Fruit fly (Drosophila melanogaster) whole organism, wandering third instar larva: ENCODE measurements around the gene chas.
A peak's percentile ranks its signal among the peaks of the same experiment; 100 is the strongest.

ENCODE experiments used
- Abd-B ChIP-seq: fragments of >200 bp; optimal IDR thresholded peaks from 2 replicates; lab custom pipeline; 2017; ENCODE audit warnings: missing biosample characterization, missing genetic modification characterization
- CG32264 ChIP-seq: fragments of 200-800 bp; sonication (Bioruptor generic); optimal IDR thresholded peaks from 2 replicates; lab custom pipeline; 2016; ENCODE audit warnings: missing biosample characterization, missing genetic modification characterization
- CG9705 ChIP-seq: fragments of 200-800 bp; sonication (Bioruptor generic); optimal IDR thresholded peaks from 2 replicates; lab custom pipeline; 2018; ENCODE audit warnings: missing biosample characterization, mild to moderate bottlenecking, missing genetic modification characterization
- CrebA ChIP-seq: fragments of 200-800 bp; sonication (Bioruptor generic); optimal IDR thresholded peaks from 2 replicates; lab custom pipeline; 2016; ENCODE audit warnings: missing biosample characterization, mild to moderate bottlenecking, missing genetic modification characterization, borderline replicate concordance
- Dfd ChIP-seq: fragments of >200 bp; optimal IDR thresholded peaks from 2 replicates; lab custom pipeline; 2017; ENCODE audit warnings: missing biosample characterization, missing genetic modification characterization
- Dif ChIP-seq: fragments of 200-275, 200-300 bp; sonication (Bioruptor generic); optimal IDR thresholded peaks from 2 replicates; lab custom pipeline; 2018; ENCODE audit warnings: missing biosample characterization, missing genetic modification characterization; ENCODE audit not compliant: partially characterized antibody
- GATAd ChIP-seq: sonication (Bioruptor generic); optimal IDR thresholded peaks from 2 replicates; lab custom pipeline; 2016; ENCODE audit warnings: missing biosample characterization, missing genetic modification characterization
- HLH106 ChIP-seq: fragments of 200-800 bp; optimal IDR thresholded peaks from 3 replicates; lab custom pipeline; 2019; ENCODE audit warnings: missing biosample characterization, mild to moderate bottlenecking, missing genetic modification characterization, moderate library complexity
- Hnf4 ChIP-seq: fragments of 200-800 bp; sonication (Bioruptor generic); optimal IDR thresholded peaks from 2 replicates; lab custom pipeline; 2016; ENCODE audit warnings: missing biosample characterization, mild to moderate bottlenecking, missing genetic modification characterization
- Hr78 ChIP-seq: fragments of >200 bp; optimal IDR thresholded peaks from 2 replicates; lab custom pipeline; 2017; ENCODE audit warnings: missing biosample characterization, missing genetic modification characterization
- Hr83 ChIP-seq: fragments of 200-300 bp; sonication (Bioruptor generic); optimal IDR thresholded peaks from 2 replicates; lab custom pipeline; 2016; ENCODE audit warnings: missing biosample characterization, mild to moderate bottlenecking, missing genetic modification characterization, moderate library complexity; ENCODE audit not compliant: poor library complexity, severe bottlenecking
- Jra ChIP-seq: sonication (Bioruptor generic); optimal IDR thresholded peaks from 2 replicates; lab custom pipeline; 2016; ENCODE audit warnings: missing biosample characterization, missing genetic modification characterization
- Mio ChIP-seq: sonication (Bioruptor generic); optimal IDR thresholded peaks from 2 replicates; lab custom pipeline; 2016; ENCODE audit warnings: missing biosample characterization, missing genetic modification characterization
- Myc ChIP-seq: fragments of >200 bp; optimal IDR thresholded peaks from 2 replicates; lab custom pipeline; 2017
- N ChIP-seq: fragments of >200 bp; optimal IDR thresholded peaks from 2 replicates; lab custom pipeline; 2018; ENCODE audit warnings: missing biosample characterization, missing external identifiers, missing genetic modification characterization
- Rel ChIP-seq, 2 experiments: fragments of 200-800 bp; sonication (Bioruptor generic) in 1 of 2; optimal IDR thresholded peaks; 2 replicates in 1 of 2; 3 replicates in 1 of 2; lab custom pipeline; 2016 to 2019; ENCODE audit warnings: mild to moderate bottlenecking in 2 of 2, missing biosample characterization in 2 of 2, missing genetic modification characterization in 2 of 2, moderate library complexity in 1 of 2
- Vsx2 ChIP-seq: fragments of 200-300, 225-300 bp; sonication (Bioruptor generic); optimal IDR thresholded peaks from 2 replicates; lab custom pipeline; 2018; ENCODE audit warnings: missing biosample characterization, missing genetic modification characterization; ENCODE audit not compliant: partially characterized antibody
- brk ChIP-seq: fragments of 200-800 bp; sonication (Bioruptor generic); optimal IDR thresholded peaks from 2 replicates; lab custom pipeline; 2016; ENCODE audit warnings: missing biosample characterization, mild to moderate bottlenecking, missing genetic modification characterization
- dl ChIP-seq, 2 experiments: fragments of 175-275, 200-275 bp in 1 of 2; fragments of 200-275 bp in 1 of 2; sonication (Bioruptor generic); optimal IDR thresholded peaks; lab custom pipeline; 2018; ENCODE audit warnings: mild to moderate bottlenecking in 2 of 2, missing biosample characterization in 2 of 2, missing genetic modification characterization in 2 of 2, moderate library complexity in 2 of 2; ENCODE audit not compliant: partially characterized antibody in 2 of 2, insufficient read depth in 1 of 2
- dmrt93B ChIP-seq: fragments of 200-800 bp; sonication (Bioruptor generic); optimal IDR thresholded peaks from 2 replicates; lab custom pipeline; 2018; ENCODE audit warnings: missing biosample characterization, mild to moderate bottlenecking, missing genetic modification characterization
- dsf ChIP-seq: sonication (Bioruptor generic); optimal IDR thresholded peaks from 2 replicates; lab custom pipeline; 2016; ENCODE audit warnings: missing biosample characterization, missing genetic modification characterization, borderline replicate concordance
- ey ChIP-seq: fragments of 200-800 bp; sonication (Bioruptor generic); optimal IDR thresholded peaks from 2 replicates; lab custom pipeline; 2016; ENCODE audit warnings: missing biosample characterization, missing genetic modification characterization
- fru ChIP-seq: fragments of 200-800 bp; sonication (Bioruptor generic); optimal IDR thresholded peaks from 3 replicates; lab custom pipeline; 2016; ENCODE audit warnings: missing biosample characterization, mild to moderate bottlenecking, missing genetic modification characterization
- h ChIP-seq: fragments of 200-800 bp; sonication (Bioruptor generic); optimal IDR thresholded peaks from 3 replicates; lab custom pipeline; 2016; ENCODE audit warnings: missing biosample characterization, mild to moderate bottlenecking, missing genetic modification characterization
- jim ChIP-seq: fragments of 175-275, 200-325 bp; sonication (Bioruptor generic); optimal IDR thresholded peaks from 2 replicates; lab custom pipeline; 2016; ENCODE audit warnings: missing biosample characterization, mild to moderate bottlenecking, missing genetic modification characterization
- lola ChIP-seq: fragments of >200 bp; optimal IDR thresholded peaks from 2 replicates; lab custom pipeline; 2017; ENCODE audit warnings: missing biosample characterization, missing genetic modification characterization
- pan ChIP-seq: fragments of >200 bp; optimal IDR thresholded peaks from 2 replicates; lab custom pipeline; 2017
- psq ChIP-seq: fragments of 200-800 bp; sonication (Bioruptor generic); optimal IDR thresholded peaks from 3 replicates; lab custom pipeline; 2017; ENCODE audit warnings: missing biosample characterization, mild to moderate bottlenecking, missing genetic modification characterization, moderate library complexity
- rgr ChIP-seq: fragments of 200-800 bp; sonication (Bioruptor generic); optimal IDR thresholded peaks from 3 replicates; lab custom pipeline; 2016; ENCODE audit warnings: missing biosample characterization, mild to moderate bottlenecking, missing genetic modification characterization
- sage ChIP-seq: fragments of 200-800 bp; sonication (Bioruptor generic); optimal IDR thresholded peaks from 2 replicates; lab custom pipeline; 2016; ENCODE audit warnings: missing biosample characterization, mild to moderate bottlenecking, missing genetic modification characterization
- sv ChIP-seq: fragments of 200-800 bp; sonication (Bioruptor generic); optimal IDR thresholded peaks from 3 replicates; lab custom pipeline; 2016; ENCODE audit warnings: missing biosample characterization, missing genetic modification characterization
- usp ChIP-seq: fragments of >200 bp; optimal IDR thresholded peaks from 2 replicates; lab custom pipeline; 2017; ENCODE audit warnings: missing biosample characterization, missing genetic modification characterization

Gene chas

dm6 chrX:17657050-17657696 lies 41.4 kb downstream of the chas start, which contains the start of gene beta-Spec:
Gene beta-Spec (plus strand): TSS chrX:17657372.
- TF ChIP-seq pan (lab: Kevin White, UChicago) (no peak), sage (GFP tag; lab: Kevin White, UChicago) (no peak), brk (GFP tag; lab: Kevin White, UChicago) (no peak), usp (no peak), Hnf4 (no peak), sv (GFP tag; lab: Kevin White, UChicago) (no peak), Myc (peak; percentile 78), Jra (GFP tag; lab: Kevin White, UChicago) (no peak), psq (GFP tag; lab: Kevin White, UChicago) (peak; percentile 43), dmrt93B (GFP tag; lab: Kevin White, UChicago) (no peak), HLH106 (peak; percentile 18), CG9705 (GFP tag; lab: Kevin White, UChicago) (no peak)
- TF ChIP-seq, all 38 proteins: peak for 3

dm6 chrX:17656501-17656900 lies 42.0 kb downstream of the chas start, which contains the start of gene IntS2:
Gene IntS2 (minus strand): TSS chrX:17656818.
- TF ChIP-seq CG32264 (GFP tag; lab: Kevin White, UChicago) = no peak
- TF ChIP-seq ey (GFP tag; lab: Kevin White, UChicago) = no peak
- no peak for TF ChIP-seq Jra (GFP tag; lab: Kevin White, UChicago)
- TF ChIP-seq Dfd (GFP tag; lab: Kevin White, UChicago) = no peak
- no peak for TF ChIP-seq pan (lab: Kevin White, UChicago)
- no peak for TF ChIP-seq sv (GFP tag; lab: Kevin White, UChicago)
- TF ChIP-seq psq (GFP tag; lab: Kevin White, UChicago) = no peak
- no peak for TF ChIP-seq Hnf4
- no peak for TF ChIP-seq rgr (GFP tag; lab: Kevin White, UChicago)
- TF ChIP-seq CrebA (GFP tag; lab: Kevin White, UChicago) = no peak
- TF ChIP-seq dl (GFP tag; optimal IDR thresholded peaks at IDR 0.05; lab: Kevin White, UChicago; ENCODE audit: insufficient read depth in 1 of 2, partially characterized antibody in 2 of 2) = no peak
- no peak for TF ChIP-seq HLH106
- no peak for TF ChIP-seq h (GFP tag; lab: Kevin White, UChicago)
- no peak for TF ChIP-seq Dif (GFP tag; lab: Kevin White, UChicago)
- no peak for TF ChIP-seq Abd-B (GFP tag; lab: Kevin White, UChicago)
- TF ChIP-seq Hr83 = no peak
- no peak for TF ChIP-seq dsf (GFP tag; lab: Kevin White, UChicago)

- TF ChIP-seq HLH106 = no peak
- no peak for TF ChIP-seq Hnf4
- no peak for TF ChIP-seq CG9705 (GFP tag; lab: Kevin White, UChicago)
- no peak for TF ChIP-seq Jra (GFP tag; lab: Kevin White, UChicago)
- TF ChIP-seq dsf (GFP tag; lab: Kevin White, UChicago) = no peak
- no peak for TF ChIP-seq jim (GFP tag; lab: Kevin White, UChicago)
- no peak for TF ChIP-seq Vsx2 (GFP tag; lab: Kevin White, UChicago)
- no peak for TF ChIP-seq fru (GFP tag; lab: Kevin White, UChicago)
- no peak for TF ChIP-seq Hr83
- no peak for TF ChIP-seq lola
- TF ChIP-seq Hr78 (GFP tag; lab: Kevin White, UChicago) = no peak
- TF ChIP-seq Mio (GFP tag; lab: Kevin White, UChicago) = no peak
- TF ChIP-seq N = peak; percentile 79
- TF ChIP-seq rgr (GFP tag; lab: Kevin White, UChicago) = no peak
- TF ChIP-seq CG32264 (GFP tag; lab: Kevin White, UChicago) = no peak
- TF ChIP-seq Myc = no peak
- no peak for TF ChIP-seq Rel (GFP tag; optimal IDR thresholded peaks at IDR 0.05; lab: Kevin White, UChicago)
- peak; percentile 77 for TF ChIP-seq Rel (tag; optimal IDR thresholded peaks at IDR 0.05; lab: Kevin White, UChicago)
- TF ChIP-seq dmrt93B (GFP tag; lab: Kevin White, UChicago) = no peak
- no peak for TF ChIP-seq GATAd (GFP tag; lab: Kevin White, UChicago)
- TF ChIP-seq Abd-B (GFP tag; lab: Kevin White, UChicago) = peak; percentile 32
- no peak for TF ChIP-seq Dfd (GFP tag; lab: Kevin White, UChicago)
- peak; percentile 60 for TF ChIP-seq Dif (GFP tag; lab: Kevin White, UChicago)
Observed at dm6 chrX:17651998-17652738, 46.4 kb downstream of the chas start, which contains the start of gene RhoGAPp190. Gene RhoGAPp190 (minus strand): TSS chrX:17652562.
